Worm (Caenorhabditis elegans): ENCODE measurements around the gene chil-25.

The chil-25 gene

ce11 chrII:9501955-9502354 is 27.7 kb upstream of the chil-25 start:
- TF ChIP-seq hmbx-1 (tag; optimal IDR thresholded peaks at IDR 0.05), result no peak
- no peak for TF ChIP-seq hmg-4 (GFP tag; optimal IDR thresholded peaks at IDR 0.05)
- TF ChIP-seq tbx-37 (GFP tag; conservative IDR thresholded peaks at IDR 0.05), result no peak
- no peak for TF ChIP-seq hnd-1 (tag; optimal IDR thresholded peaks at IDR 0.05)
- no peak for TF ChIP-seq ama-1 (optimal IDR thresholded peaks at IDR 0.05)
- TF ChIP-seq ets-7 (tag; optimal IDR thresholded peaks at IDR 0.05), result no peak

ce11 chrII:9500926-9501325 is 26.7 kb upstream of the chil-25 start:
- no peak for TF ChIP-seq ceh-36 (tag; optimal IDR thresholded peaks at IDR 0.05)
- TF ChIP-seq flt-1 (GFP tag; IDR thresholded peaks at IDR 0.05), result no peak
- TF ChIP-seq tbx-37 (GFP tag; conservative IDR thresholded peaks at IDR 0.05), result no peak
- TF ChIP-seq pes-1 (GFP tag; IDR thresholded peaks at IDR 0.05), result no peak
- TF ChIP-seq sea-1 (GFP tag; conservative IDR thresholded peaks at IDR 0.05), result no peak
- no peak for TF ChIP-seq ceh-13 (GFP tag; optimal IDR thresholded peaks at IDR 0.05)
- no peak for TF ChIP-seq B0310.2 (tag; optimal IDR thresholded peaks at IDR 0.05)
- TF ChIP-seq hmg-4 (GFP tag; optimal IDR thresholded peaks at IDR 0.05), result no peak

DNA sequence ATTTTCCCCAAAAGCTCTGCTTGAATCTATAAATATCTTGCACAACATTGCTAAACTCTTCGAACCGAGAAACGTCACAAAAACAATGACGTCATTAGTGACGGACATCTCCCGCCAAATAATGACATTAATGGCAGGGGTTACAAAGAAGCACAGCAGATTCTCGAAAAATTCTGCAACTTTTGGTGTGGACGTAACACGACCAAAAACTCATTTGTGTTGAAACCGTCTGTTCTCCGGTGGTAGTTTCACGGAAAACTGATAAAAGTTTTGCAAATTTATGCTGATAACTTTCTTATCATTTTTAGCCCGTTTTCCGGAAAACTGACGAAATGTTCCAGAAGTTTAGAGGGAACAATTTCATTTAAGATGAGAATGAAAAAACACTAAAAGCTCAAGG is 24.3 kb upstream of the chil-25 start:
- TF ChIP-seq hmg-4 (GFP tag; optimal IDR thresholded peaks at IDR 0.05) (no peak), flt-1 (GFP tag; IDR thresholded peaks at IDR 0.05) (no peak), ceh-13 (GFP tag; optimal IDR thresholded peaks at IDR 0.05) (no peak), hmbx-1 (tag; optimal IDR thresholded peaks at IDR 0.05) (no peak), F13C5.2 (tag; optimal IDR thresholded peaks at IDR 0.05) (no peak), ceh-36 (tag; optimal IDR thresholded peaks at IDR 0.05) (no peak), tbx-37 (GFP tag; conservative IDR thresholded peaks at IDR 0.05) (no peak), sea-1 (GFP tag; conservative IDR thresholded peaks at IDR 0.05) (no peak), scrt-1 (GFP tag; IDR thresholded peaks at IDR 0.05) (no peak), pes-1 (GFP tag; IDR thresholded peaks at IDR 0.05) (no peak)

DNA sequence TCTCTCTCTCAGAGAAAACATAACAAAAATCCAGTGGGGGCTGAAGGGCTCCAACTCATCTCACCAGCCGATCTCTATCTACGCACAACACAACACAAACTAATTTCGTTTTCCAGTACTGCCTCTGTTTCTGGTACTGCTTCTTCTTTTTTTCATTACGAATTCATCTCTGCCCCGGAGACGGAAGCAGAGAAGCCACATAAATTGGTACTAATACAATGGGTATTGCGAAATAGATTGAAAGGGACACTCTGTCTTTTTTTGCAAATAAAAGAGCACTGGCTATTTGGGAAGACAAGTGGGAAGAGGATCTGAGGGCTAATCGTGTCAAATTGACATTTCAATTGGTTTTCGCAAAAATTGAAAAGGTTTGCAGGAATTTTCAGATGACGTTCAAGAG is 23.0 kb upstream of the chil-25 start:
- TF ChIP-seq B0310.2 (tag; optimal IDR thresholded peaks at IDR 0.05) (no peak), pes-1 (GFP tag; IDR thresholded peaks at IDR 0.05) (no peak), sea-1 (GFP tag; conservative IDR thresholded peaks at IDR 0.05) (no peak)

DNA sequence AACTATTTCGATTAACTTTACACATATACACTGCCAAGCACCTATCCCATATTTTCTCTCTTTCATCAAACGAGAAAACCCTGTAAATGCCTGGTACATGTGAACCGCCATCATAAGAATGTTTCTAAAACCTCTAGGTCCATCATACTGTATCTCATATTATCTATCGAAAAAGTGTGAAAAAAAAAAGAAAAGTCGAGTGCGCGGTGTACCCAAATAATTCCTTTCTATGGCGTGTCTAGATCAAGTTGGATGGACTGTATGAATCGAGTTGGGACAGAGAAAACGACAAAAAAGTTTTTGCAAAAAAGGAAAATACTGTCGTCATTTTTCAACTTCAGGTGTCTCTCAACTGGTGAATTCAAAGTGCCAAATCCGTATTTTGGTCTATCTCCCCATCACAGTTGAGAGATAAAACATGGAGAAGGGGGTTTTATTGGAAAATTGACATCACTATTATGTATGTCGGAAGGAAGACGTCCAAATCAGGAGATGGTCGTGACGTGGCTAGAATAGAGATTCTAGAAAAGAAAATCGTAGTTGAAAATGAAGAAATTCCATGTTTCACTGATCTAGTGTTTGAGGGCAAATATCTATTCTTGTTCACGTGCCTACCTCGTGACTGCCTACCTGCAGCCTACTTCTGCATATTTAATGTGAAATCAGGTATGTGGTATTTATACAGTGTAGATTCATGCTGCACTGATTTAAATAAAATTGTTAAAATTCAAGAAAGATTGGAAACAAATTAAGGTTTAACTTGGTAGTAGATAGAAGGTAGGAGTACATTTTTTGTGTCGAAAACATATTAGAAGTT is 19.2 kb upstream of the chil-25 start:
- TF ChIP-seq sea-1 (GFP tag; conservative IDR thresholded peaks at IDR 0.05) (no peak), tbx-37 (GFP tag; conservative IDR thresholded peaks at IDR 0.05) (no peak), scrt-1 (GFP tag; IDR thresholded peaks at IDR 0.05) (no peak), ceh-36 (tag; optimal IDR thresholded peaks at IDR 0.05) (no peak), hnd-1 (tag; optimal IDR thresholded peaks at IDR 0.05) (no peak)

DNA sequence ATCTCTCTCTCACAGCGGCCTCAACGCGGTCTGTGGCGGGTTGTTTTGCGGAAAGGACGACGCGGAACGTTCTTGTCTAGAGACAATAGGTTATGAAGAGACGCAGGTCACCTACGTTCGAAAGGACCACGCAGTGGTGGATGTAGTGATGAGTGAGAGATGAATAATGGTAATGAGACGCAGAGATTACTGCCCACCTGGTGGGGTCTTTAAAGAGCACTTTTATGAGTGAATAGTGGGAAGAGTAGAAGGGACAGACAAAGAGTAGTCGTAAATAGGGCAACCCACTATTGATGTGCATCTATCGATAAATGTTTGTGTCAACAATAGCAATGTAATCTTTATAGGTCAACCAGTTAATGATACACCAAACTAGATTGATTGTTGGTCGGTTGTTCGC is 16.8 kb upstream of the chil-25 start:
- peak; percentile 64 for TF ChIP-seq hmg-4 (GFP tag; optimal IDR thresholded peaks at IDR 0.05)
- TF ChIP-seq tbx-37 (GFP tag; conservative IDR thresholded peaks at IDR 0.05), result no peak
- TF ChIP-seq flt-1 (GFP tag; IDR thresholded peaks at IDR 0.05), result no peak
- TF ChIP-seq sea-1 (GFP tag; conservative IDR thresholded peaks at IDR 0.05), result no peak
- no peak for TF ChIP-seq tbx-11 (GFP tag; IDR thresholded peaks at IDR 0.05)

DNA sequence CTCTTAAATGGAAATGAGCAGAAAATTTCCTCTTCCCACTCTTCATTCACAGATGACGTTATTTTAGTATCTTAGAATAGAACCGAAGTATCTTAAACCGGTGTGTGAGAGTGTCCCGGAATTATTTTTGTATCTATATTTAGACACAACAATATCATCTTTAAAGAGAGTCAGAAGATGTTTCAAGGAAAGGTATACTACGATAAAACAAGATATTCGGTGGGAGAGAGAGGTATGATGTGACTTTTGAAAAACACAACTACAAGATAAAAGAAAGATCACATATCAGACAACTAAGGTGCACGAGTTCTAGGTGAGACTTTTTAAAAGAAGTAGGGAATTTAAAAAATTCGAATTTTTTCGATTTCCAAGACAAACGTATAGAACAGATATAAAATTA is 16.3 kb upstream of the chil-25 start:
- TF ChIP-seq scrt-1 (GFP tag; IDR thresholded peaks at IDR 0.05) (no peak), tbx-11 (GFP tag; IDR thresholded peaks at IDR 0.05) (no peak), tra-4 (tag; optimal IDR thresholded peaks at IDR 0.05) (no peak), ceh-13 (GFP tag; optimal IDR thresholded peaks at IDR 0.05) (no peak), aly-1 (tag; optimal IDR thresholded peaks at IDR 0.05) (no peak), sea-1 (GFP tag; conservative IDR thresholded peaks at IDR 0.05) (no peak), tbx-37 (GFP tag; conservative IDR thresholded peaks at IDR 0.05) (no peak), hmg-4 (GFP tag; optimal IDR thresholded peaks at IDR 0.05) (no peak), hnd-1 (tag; optimal IDR thresholded peaks at IDR 0.05) (no peak), ceh-36 (tag; optimal IDR thresholded peaks at IDR 0.05) (no peak), B0310.2 (tag; optimal IDR thresholded peaks at IDR 0.05) (no peak), flt-1 (GFP tag; IDR thresholded peaks at IDR 0.05) (no peak), ama-1 (optimal IDR thresholded peaks at IDR 0.05) (no peak), pes-1 (GFP tag; IDR thresholded peaks at IDR 0.05) (no peak), F13C5.2 (tag; optimal IDR thresholded peaks at IDR 0.05) (no peak), hmbx-1 (tag; optimal IDR thresholded peaks at IDR 0.05) (no peak), ets-7 (tag; optimal IDR thresholded peaks at IDR 0.05) (no peak)

DNA sequence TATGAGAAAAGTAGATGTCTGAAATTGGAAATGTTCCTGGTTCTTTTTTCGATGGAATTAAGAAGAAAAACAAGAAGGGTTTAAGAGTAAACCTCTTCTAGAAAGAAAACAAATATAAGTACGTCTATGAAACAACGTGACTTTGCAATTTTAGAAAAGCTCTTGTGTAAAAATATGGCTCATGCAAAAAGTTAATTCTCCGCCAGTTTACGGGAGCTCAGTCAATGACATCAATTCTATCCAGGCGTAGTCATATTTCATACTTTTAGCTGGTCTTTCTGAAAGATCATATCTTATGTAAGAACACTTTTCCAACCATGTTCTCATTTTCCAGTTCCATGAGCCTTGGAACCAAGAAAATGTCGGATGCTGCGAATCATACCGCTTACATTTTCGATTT is 15.7 kb upstream of the chil-25 start:
- TF ChIP-seq tra-4 (tag; optimal IDR thresholded peaks at IDR 0.05) (no peak), hnd-1 (tag; optimal IDR thresholded peaks at IDR 0.05) (no peak), F13C5.2 (tag; optimal IDR thresholded peaks at IDR 0.05) (no peak), aly-1 (tag; optimal IDR thresholded peaks at IDR 0.05) (no peak), ets-7 (tag; optimal IDR thresholded peaks at IDR 0.05) (no peak), tbx-37 (GFP tag; conservative IDR thresholded peaks at IDR 0.05) (no peak), scrt-1 (GFP tag; IDR thresholded peaks at IDR 0.05) (no peak), ama-1 (optimal IDR thresholded peaks at IDR 0.05) (no peak), ceh-36 (tag; optimal IDR thresholded peaks at IDR 0.05) (no peak), B0310.2 (tag; optimal IDR thresholded peaks at IDR 0.05) (no peak), hmbx-1 (tag; optimal IDR thresholded peaks at IDR 0.05) (no peak), sea-1 (GFP tag; conservative IDR thresholded peaks at IDR 0.05) (no peak), tbx-11 (GFP tag; IDR thresholded peaks at IDR 0.05) (no peak), pes-1 (GFP tag; IDR thresholded peaks at IDR 0.05) (no peak), flt-1 (GFP tag; IDR thresholded peaks at IDR 0.05) (no peak), ceh-13 (GFP tag; optimal IDR thresholded peaks at IDR 0.05) (no peak)

Data from whole organism, early embryonic.